Worm (Caenorhabditis elegans) whole organism, young adult: Measurements from ENCODE around the gene algn-2.

ENCODE experiments used
- B0336.3 ChIP-seq: fragments of 200-800 bp; sonication (Bioruptor generic); IDR thresholded peaks from 2 replicates; pipeline ENCODE4 v1.3.6; 2022; ENCODE audit warnings: missing genetic modification characterization, missing compliant biosample characterization
- C06A6.2 ChIP-seq: fragments of 200-800 bp; sonication (Bioruptor generic); conservative IDR thresholded peaks from 2 replicates; pipeline ENCODE4 v1.3.6; 2022; ENCODE audit warnings: missing genetic modification characterization, missing compliant biosample characterization
- F23B12.7 ChIP-seq: sonication (generic microtip); optimal IDR thresholded peaks from 2 replicates; lab custom pipeline; 2017; ENCODE audit warnings: missing genetic modification characterization, mild to moderate bottlenecking, missing compliant biosample characterization, antibody characterized with exemption, moderate library complexity; ENCODE audit not compliant: insufficient read depth
- K11D2.4 ChIP-seq: fragments of 200-800 bp; sonication (Bioruptor generic); IDR thresholded peaks from 2 replicates; pipeline ENCODE4 v1.3.6; 2022; ENCODE audit warnings: missing genetic modification reagents, missing genetic modification characterization, missing compliant biosample characterization
- Y56A3A.18 ChIP-seq: fragments of 200-800 bp; sonication (Bioruptor generic); IDR thresholded peaks from 2 replicates; pipeline ENCODE4 v1.3.6; 2022; ENCODE audit warnings: missing genetic modification reagents, missing genetic modification characterization, missing compliant biosample characterization
- aptf-2 ChIP-seq: fragments of 200-800 bp; sonication (Bioruptor generic); conservative IDR thresholded peaks from 2 replicates; pipeline ENCODE4 v1.3.6; 2022; ENCODE audit warnings: missing genetic modification reagents, missing genetic modification characterization, missing compliant biosample characterization
- atf-7 ChIP-seq: sonication (generic microtip); optimal IDR thresholded peaks from 2 replicates; lab custom pipeline; 2017; ENCODE audit warnings: mild to moderate bottlenecking, missing genetic modification characterization, missing compliant biosample characterization
- attf-5 ChIP-seq: fragments of 200-800 bp; sonication (Bioruptor generic); optimal IDR thresholded peaks from 2 replicates; lab custom pipeline; 2018; ENCODE audit warnings: mild to moderate bottlenecking, missing genetic modification characterization, missing compliant biosample characterization
- cebp-1 ChIP-seq, 2 experiments: fragments of 200-800 bp in 1 of 2; sonication (Bioruptor generic) in 1 of 2; sonication (generic microtip) in 1 of 2; IDR thresholded peaks in 1 of 2; optimal IDR thresholded peaks in 1 of 2; 2 replicates each; pipeline versions ENCODE4 v1.3.6 to Lab custom; 2017 to 2022; ENCODE audit warnings: missing compliant biosample characterization in 2 of 2, missing genetic modification characterization in 2 of 2, mild to moderate bottlenecking in 1 of 2, missing genetic modification reagents in 1 of 2, moderate library complexity in 1 of 2
- ceh-27 ChIP-seq: fragments of 200-800 bp; sonication (Bioruptor generic); optimal IDR thresholded peaks from 2 replicates; lab custom pipeline; 2018; ENCODE audit warnings: mild to moderate bottlenecking, missing genetic modification characterization, moderate library complexity, missing compliant biosample characterization
- ceh-58 ChIP-seq: fragments of 200-800 bp; sonication (Bioruptor generic); IDR thresholded peaks from 2 replicates; pipeline ENCODE4 v1.3.6; 2022; ENCODE audit warnings: missing genetic modification characterization, missing compliant biosample characterization
- chd-7 ChIP-seq: sonication (generic microtip); optimal IDR thresholded peaks from 2 replicates; lab custom pipeline; 2016; ENCODE audit warnings: mild to moderate bottlenecking, missing genetic modification characterization, moderate library complexity, missing compliant biosample characterization
- die-1 ChIP-seq: sonication (generic microtip); optimal IDR thresholded peaks from 2 replicates; lab custom pipeline; 2016; ENCODE audit warnings: missing genotype, mild to moderate bottlenecking, missing genetic modification characterization, missing compliant biosample characterization
- egrh-3 ChIP-seq: fragments of 200-800 bp; sonication (Bioruptor generic); IDR thresholded peaks from 2 replicates; pipeline ENCODE4 v1.3.6; 2022; ENCODE audit warnings: missing genetic modification reagents, missing genetic modification characterization, missing compliant biosample characterization
- gei-17 ChIP-seq: fragments of 200-800 bp; sonication (Bioruptor generic); optimal IDR thresholded peaks from 2 replicates; lab custom pipeline; 2018; ENCODE audit warnings: mild to moderate bottlenecking, missing genetic modification characterization, missing compliant biosample characterization
- hrde-1 ChIP-seq: sonication (generic microtip); optimal IDR thresholded peaks from 2 replicates; lab custom pipeline; 2016; ENCODE audit warnings: missing genetic modification characterization, mild to moderate bottlenecking, missing compliant biosample characterization, moderate library complexity, missing genotype, missing genetic modification reagents, borderline replicate concordance
- let-607 ChIP-seq, 2 experiments: fragments of 200-800 bp in 1 of 2; sonication (Bioruptor generic) in 1 of 2; sonication (generic microtip) in 1 of 2; optimal IDR thresholded peaks; 2 replicates each; lab custom pipeline; 2016 to 2018; ENCODE audit warnings: mild to moderate bottlenecking in 2 of 2, missing compliant biosample characterization in 2 of 2, missing genetic modification characterization in 2 of 2, moderate library complexity in 2 of 2, missing genotype in 1 of 2
- lin-26 ChIP-seq: fragments of 200-800 bp; sonication (Bioruptor generic); IDR thresholded peaks from 2 replicates; pipeline ENCODE4 v1.3.6; 2022; ENCODE audit warnings: missing genetic modification reagents, missing genetic modification characterization, missing compliant biosample characterization
- lin-40 ChIP-seq: sonication (generic microtip); optimal IDR thresholded peaks from 2 replicates; lab custom pipeline; 2016; ENCODE audit warnings: missing genetic modification characterization, mild to moderate bottlenecking, missing compliant biosample characterization, missing genotype, missing genetic modification reagents
- lin-54 ChIP-seq: fragments of 200-800 bp; sonication (Bioruptor generic); optimal IDR thresholded peaks from 2 replicates; lab custom pipeline; 2018; ENCODE audit warnings: mild to moderate bottlenecking, missing genetic modification characterization, missing compliant biosample characterization
- madf-10 ChIP-seq: sonication (generic microtip); optimal IDR thresholded peaks from 2 replicates; lab custom pipeline; 2016; ENCODE audit warnings: mild to moderate bottlenecking, missing genetic modification characterization, missing compliant biosample characterization
- madf-3 ChIP-seq: fragments of 200-800 bp; sonication (Bioruptor generic); IDR thresholded peaks from 2 replicates; pipeline ENCODE4 v1.3.6; 2022; ENCODE audit warnings: missing genetic modification reagents, missing genetic modification characterization, missing compliant biosample characterization
- madf-6 ChIP-seq: fragments of 200-800 bp; sonication (Bioruptor generic); IDR thresholded peaks from 2 replicates; pipeline ENCODE4 v1.3.6; 2022; ENCODE audit warnings: missing genetic modification reagents, missing genetic modification characterization, missing compliant biosample characterization
- nhr-80 ChIP-seq: sonication (generic microtip); optimal IDR thresholded peaks from 2 replicates; lab custom pipeline; 2016; ENCODE audit warnings: missing genetic modification characterization, missing compliant biosample characterization
- repo-1 ChIP-seq: sonication (generic microtip); optimal IDR thresholded peaks from 2 replicates; lab custom pipeline; 2017; ENCODE audit warnings: mild to moderate bottlenecking, missing genetic modification characterization, missing compliant biosample characterization
- sptf-2 ChIP-seq: fragments of 200-800 bp; sonication (Bioruptor generic); optimal IDR thresholded peaks from 2 replicates; lab custom pipeline; 2018; ENCODE audit warnings: mild to moderate bottlenecking, missing genetic modification characterization, missing compliant biosample characterization
- tbp1 ChIP-seq: fragments of 200-800 bp; sonication (Bioruptor generic); optimal IDR thresholded peaks from 2 replicates; lab custom pipeline; 2018; ENCODE audit warnings: mild to moderate bottlenecking, missing genetic modification characterization, missing compliant biosample characterization
- zfh-2 ChIP-seq: fragments of 200-800 bp; sonication (Bioruptor generic); conservative IDR thresholded peaks from 2 replicates; pipeline ENCODE4 v1.3.6; 2022; ENCODE audit warnings: missing genetic modification reagents, missing genetic modification characterization, missing compliant biosample characterization
- ztf-25 ChIP-seq: fragments of 200-800 bp; sonication (Bioruptor generic); IDR thresholded peaks from 2 replicates; pipeline ENCODE4 v1.3.6; 2022; ENCODE audit warnings: missing genetic modification reagents, missing genetic modification characterization, missing compliant biosample characterization

The algn-2 gene

ce11 chrII:5426054-5426453, 51.0 kb downstream of the algn-2 start (continued):
- TF ChIP-seq die-1 (tag; lab: Kevin White, UChicago): peak; percentile 23
- peak; percentile 62; the same call in 1 of the 2 replicates for TF ChIP-seq lin-26 (GFP tag; lab: Robert Waterston, UW)
- peak; percentile 26; the same call in 1 of the 2 replicates for TF ChIP-seq C06A6.2 (GFP tag; lab: Robert Waterston, UW)
- TF ChIP-seq B0336.3: peak; percentile 65; the same call in 1 of the 2 replicates
- TF ChIP-seq K11D2.4: no peak
- peak; percentile 57 for TF ChIP-seq ceh-27
- peak in 1 of 2 experiments; percentile 32 for TF ChIP-seq let-607 (tag; optimal IDR thresholded peaks at IDR 0.05; lab: Kevin White, UChicago)
- peak; percentile 29 for TF ChIP-seq tbp1
- no peak for TF ChIP-seq zfh-2 (GFP tag; lab: Robert Waterston, UW)
- TF ChIP-seq ztf-25 (GFP tag; lab: Robert Waterston, UW): no peak
- TF ChIP-seq Y56A3A.18: no peak
- TF ChIP-seq hrde-1 (tag; lab: Kevin White, UChicago): no peak
- TF ChIP-seq attf-5 (GFP tag; lab: Kevin White, UChicago): peak; percentile 74
- TF ChIP-seq egrh-3 (GFP tag; lab: Robert Waterston, UW): 0 out of 2 replicates have a peak, but pooled peaks have one; percentile 16
- no peak for TF ChIP-seq aptf-2
- TF ChIP-seq sptf-2: no peak
- no peak for TF ChIP-seq chd-7 (tag; lab: Kevin White, UChicago)
- TF ChIP-seq lin-40: peak; percentile 15
- TF ChIP-seq atf-7 (tag; lab: Kevin White, UChicago): peak; percentile 47
- TF ChIP-seq madf-10 (tag; lab: Kevin White, UChicago): peak; percentile 32
- no peak for TF ChIP-seq ceh-58
- peak; percentile 57 for TF ChIP-seq nhr-80 (tag; lab: Kevin White, UChicago)
- no peak for TF ChIP-seq madf-3 (GFP tag; lab: Robert Waterston, UW)
- TF ChIP-seq madf-6 (GFP tag; lab: Robert Waterston, UW): no peak
- TF ChIP-seq lin-54 (GFP tag; lab: Kevin White, UChicago): peak; percentile 18
- TF ChIP-seq gei-17 (GFP tag; lab: Kevin White, UChicago): no peak
- no peak for TF ChIP-seq F23B12.7 (tag; lab: Kevin White, UChicago)

ce11 chrII:5426470-5426869, 51.4 kb downstream of the algn-2 start:
- TF ChIP-seq repo-1 (tag; lab: Kevin White, UChicago): no peak
- peak; percentile 58 for TF ChIP-seq cebp-1 (GFP tag; IDR thresholded peaks at IDR 0.05; lab: Robert Waterston, UW)
- TF ChIP-seq cebp-1 (tag; optimal IDR thresholded peaks at IDR 0.05; lab: Kevin White, UChicago): peak; percentile 68
